Worm (Caenorhabditis elegans) whole organism, late embryonic: ENCODE measurements around the gene ret-1.

Experiments
- ama-1 ChIP-seq: fragments of 150-350 bp; optimal IDR thresholded peaks from 2 replicates; lab custom pipeline; 2014
- ceh-14 ChIP-seq: sonication (generic microtip); optimal IDR thresholded peaks from 2 replicates; lab custom pipeline; 2016; ENCODE audit warnings: missing genotype, missing genetic modification characterization, missing compliant biosample characterization
- ceh-19 ChIP-seq: fragments of 200-800 bp; sonication (Bioruptor generic); optimal IDR thresholded peaks from 2 replicates; lab custom pipeline; 2018; ENCODE audit warnings: mild to moderate bottlenecking, missing genetic modification characterization, missing compliant biosample characterization
- dmd-4 ChIP-seq: sonication (generic microtip); optimal IDR thresholded peaks from 2 replicates; lab custom pipeline; 2016; ENCODE audit warnings: borderline replicate concordance, missing genetic modification characterization, missing compliant biosample characterization
- ets-4 ChIP-seq: sonication (generic microtip); optimal IDR thresholded peaks from 2 replicates; lab custom pipeline; 2016; ENCODE audit warnings: missing genetic modification characterization, missing compliant biosample characterization
- fkh-10 ChIP-seq: fragments of 150-350 bp; optimal IDR thresholded peaks from 2 replicates; lab custom pipeline; 2014; ENCODE audit warnings: missing biosample characterization, missing genetic modification reagents, missing genetic modification characterization
- hlh-30 ChIP-seq: sonication (generic microtip); optimal IDR thresholded peaks from 2 replicates; lab custom pipeline; 2017; ENCODE audit warnings: antibody characterized with exemption, missing genetic modification characterization, missing compliant biosample characterization; ENCODE audit not compliant: insufficient read depth
- hlh-8 ChIP-seq: sonication (generic microtip); optimal IDR thresholded peaks from 2 replicates; lab custom pipeline; 2016; ENCODE audit warnings: missing genotype, missing genetic modification characterization, missing compliant biosample characterization
- lin-11 ChIP-seq: fragments of 200-800 bp; sonication (Bioruptor generic); optimal IDR thresholded peaks from 2 replicates; lab custom pipeline; 2018; ENCODE audit warnings: mild to moderate bottlenecking, missing genetic modification characterization, missing compliant biosample characterization
- nfya-1 ChIP-seq: sonication (generic microtip); optimal IDR thresholded peaks from 2 replicates; lab custom pipeline; 2017; ENCODE audit warnings: missing genetic modification characterization, mild to moderate bottlenecking, missing compliant biosample characterization, antibody characterized with exemption, moderate library complexity
- odd-2 ChIP-seq: sonication (generic microtip); optimal IDR thresholded peaks from 2 replicates; lab custom pipeline; 2017; ENCODE audit warnings: antibody characterized with exemption, mild to moderate bottlenecking, missing genetic modification characterization, missing compliant biosample characterization
- pqm-1 ChIP-seq: sonication (generic microtip); optimal IDR thresholded peaks from 2 replicates; lab custom pipeline; 2016; ENCODE audit warnings: missing genetic modification characterization, missing compliant biosample characterization
- rnt-1 ChIP-seq: sonication (generic microtip); optimal IDR thresholded peaks from 2 replicates; lab custom pipeline; 2016; ENCODE audit warnings: missing genetic modification characterization, missing compliant biosample characterization
- unc-86 ChIP-seq: sonication (generic microtip); optimal IDR thresholded peaks from 2 replicates; lab custom pipeline; 2016; ENCODE audit warnings: missing genetic modification characterization, missing compliant biosample characterization

DNA sequence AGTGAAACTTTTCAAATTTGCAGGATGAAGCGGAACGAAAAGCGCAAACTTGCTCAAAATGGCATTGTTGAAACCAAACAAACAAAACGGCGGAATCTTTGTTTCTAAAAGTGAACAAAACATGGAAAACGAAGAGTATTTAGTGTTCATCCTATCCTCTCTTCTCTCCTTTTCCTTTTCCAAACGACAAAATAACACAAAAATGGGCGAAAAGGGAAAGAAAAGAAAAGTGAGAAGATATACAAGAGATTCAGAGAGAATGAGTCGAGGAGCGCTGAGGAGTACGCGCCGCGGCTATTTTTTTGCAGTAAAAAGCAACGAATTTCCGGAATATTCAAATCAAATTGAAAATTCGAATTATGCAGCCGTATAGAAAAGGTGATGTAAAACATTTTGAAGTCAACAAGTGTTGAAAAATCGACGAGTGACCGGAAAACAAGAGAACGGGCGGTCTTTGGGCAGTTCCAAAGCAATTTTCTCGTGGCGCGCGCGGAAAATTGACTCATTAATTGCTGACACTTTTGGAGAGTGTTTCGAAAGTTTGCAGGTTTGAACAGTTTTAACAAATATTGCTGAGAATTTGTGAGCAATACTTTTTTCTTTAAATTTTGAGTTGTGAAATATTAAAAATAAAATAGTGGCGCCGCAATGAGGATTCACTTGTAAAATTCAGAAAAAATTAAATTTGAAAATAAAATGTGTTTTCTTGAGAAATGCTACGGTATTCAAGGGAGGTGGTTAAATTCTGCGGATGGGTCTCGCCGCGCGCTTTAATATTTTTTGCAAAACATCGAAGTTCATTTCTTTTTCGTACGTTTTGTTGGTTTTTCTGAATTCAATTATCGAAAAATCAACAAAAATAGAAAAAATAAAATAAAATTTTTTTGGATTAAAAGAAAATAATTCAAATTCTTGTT is 11.9 kb downstream of the ret-1 start:
- TF ChIP-seq ceh-14 (no peak), nfya-1 (tag; lab: Kevin White, UChicago) (no peak), pqm-1 (tag; lab: Kevin White, UChicago) (no peak), unc-86 (no peak), ama-1 (lab: Kevin White, UChicago) (no peak), rnt-1 (tag; lab: Kevin White, UChicago) (no peak), dmd-4 (no peak), ceh-19 (no peak), odd-2 (tag; lab: Kevin White, UChicago) (no peak), lin-11 (tag; lab: Kevin White, UChicago) (no peak), ets-4 (no peak), hlh-30 (no peak), fkh-10 (GFP tag; lab: Kevin White, UChicago) (no peak), hlh-8 (no peak)
